Worm (Caenorhabditis elegans) whole organism, mixed stage, embryonic: ENCODE results near the gene ZK1307.1.

Experiments
- M03D4.4 ChIP-seq: sonication (generic microtip); optimal IDR thresholded peaks from 2 replicates; lab custom pipeline; 2017; ENCODE audit warnings: mild to moderate bottlenecking, missing genetic modification characterization, missing compliant biosample characterization
- bed-3 ChIP-seq: fragments of 200-800 bp; sonication (Bioruptor generic); optimal IDR thresholded peaks from 3 replicates; lab custom pipeline; 2018; ENCODE audit warnings: mild to moderate bottlenecking, missing genetic modification characterization, moderate library complexity, missing compliant biosample characterization
- ces-1 ChIP-seq: fragments of 150-350 bp; optimal IDR thresholded peaks from 2 replicates; lab custom pipeline; 2014; ENCODE audit warnings: missing biosample characterization, missing genetic modification reagents, missing genetic modification characterization
- elt-3 ChIP-seq: fragments of 150-350 bp; optimal IDR thresholded peaks from 2 replicates; lab custom pipeline; 2014; ENCODE audit warnings: missing biosample characterization, missing genetic modification characterization
- mab-5 ChIP-seq: fragments of 150-350 bp; optimal IDR thresholded peaks from 2 replicates; lab custom pipeline; 2014; ENCODE audit warnings: missing biosample characterization, missing genetic modification characterization
- mls-2 ChIP-seq: sonication (generic microtip); optimal IDR thresholded peaks from 2 replicates; lab custom pipeline; 2016; ENCODE audit warnings: mild to moderate bottlenecking, missing genetic modification characterization, moderate library complexity, missing compliant biosample characterization
- nhr-237 ChIP-seq: fragments of 150-350 bp; optimal IDR thresholded peaks from 2 replicates; lab custom pipeline; 2014; ENCODE audit warnings: missing biosample characterization, missing genetic modification characterization
- nhr-28 ChIP-seq: fragments of 150-350 bp; optimal IDR thresholded peaks from 2 replicates; lab custom pipeline; 2014; ENCODE audit warnings: missing biosample characterization, missing genetic modification characterization
- snpc-4 ChIP-seq: fragments of 150-350 bp; optimal IDR thresholded peaks from 2 replicates; lab custom pipeline; 2014; ENCODE audit warnings: missing biosample characterization, missing genetic modification characterization
- tbx-8 ChIP-seq: fragments of 200-800 bp; sonication (Bioruptor generic); optimal IDR thresholded peaks from 2 replicates; lab custom pipeline; 2018; ENCODE audit warnings: mild to moderate bottlenecking, missing genetic modification characterization, moderate library complexity, missing compliant biosample characterization

- TF ChIP-seq ces-1 (no peak), elt-3 (no peak), nhr-237 (no peak), nhr-28 (tag; lab: Kevin White, UChicago) (no peak), tbx-8 (GFP tag; lab: Kevin White, UChicago) (no peak), mls-2 (tag; lab: Kevin White, UChicago) (no peak), snpc-4 (tag; lab: Kevin White, UChicago) (no peak), mab-5 (tag; lab: Kevin White, UChicago) (no peak), M03D4.4 (tag; lab: Kevin White, UChicago) (no peak), bed-3 (GFP tag; lab: Kevin White, UChicago) (no peak)
Observed at ce11 chrII:9605336-9605735, 50.0 kb downstream of the ZK1307.1 start, which contains the start of gene nhr-19.
